Fruit fly (Drosophila melanogaster): ENCODE data around the gene CG15534.

DNA sequence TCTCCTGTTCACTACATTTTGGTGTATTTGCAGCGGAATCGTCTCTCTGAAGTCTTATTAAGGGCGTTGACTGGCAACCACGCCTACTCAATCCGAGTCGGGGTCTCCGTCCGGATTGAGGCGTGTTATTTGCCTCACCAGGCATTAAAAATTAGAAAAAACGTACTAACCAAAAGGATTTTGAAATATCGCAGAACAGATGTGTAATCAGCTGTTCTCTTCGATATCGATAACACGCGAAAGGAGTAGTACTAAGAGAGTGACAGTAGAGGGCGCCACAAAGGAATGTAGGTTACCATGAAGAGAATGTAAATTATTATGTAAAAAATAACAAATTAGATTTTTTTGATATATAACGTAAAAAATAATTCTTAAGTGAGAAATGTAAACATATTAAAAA, 6.9 kb upstream of the CG15534 start, which contains the start of gene CG15536:
- TF ChIP-seq insv (optimal IDR thresholded peaks at IDR 0.05) (no peak), h (optimal IDR thresholded peaks at IDR 0.05) (no peak)

All from Kc167 (cell line).